Worm (Caenorhabditis elegans): ENCODE data around the gene zfp-2.

The zfp-2 gene

DNA sequence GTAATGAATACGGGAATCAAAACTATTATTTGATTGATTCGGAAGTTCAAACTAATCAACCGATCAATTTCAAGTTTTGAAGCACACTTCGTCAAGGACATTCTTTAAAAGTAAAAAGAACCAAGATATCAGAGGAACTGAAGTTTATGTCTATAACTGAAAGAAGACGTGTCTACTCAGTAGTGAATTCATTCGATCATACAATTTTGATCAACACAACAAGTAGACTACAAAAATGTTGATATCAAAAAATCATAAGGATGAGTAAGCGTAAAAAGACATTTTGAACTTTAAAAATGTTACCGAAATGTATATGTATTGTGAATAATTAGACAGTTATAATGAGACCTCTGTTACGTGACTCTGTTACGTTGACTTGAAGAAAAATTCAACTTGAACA lies 14.7 kb upstream of the zfp-2 start, which contains the start of gene sra-4:
TSS of gene sra-4 (minus strand) at position 101 of the 400 bp plus-strand sequence.
- no peak for TF ChIP-seq attf-5 (GFP tag; optimal IDR thresholded peaks at IDR 0.05)
- no peak for TF ChIP-seq F55B11.4 (tag; optimal IDR thresholded peaks at IDR 0.05; ENCODE audit: borderline replicate concordance, insufficient read depth)
- TF ChIP-seq nfyb-1 (GFP tag; IDR thresholded peaks at IDR 0.05), result no peak
- no peak for TF ChIP-seq attf-6 (GFP tag; IDR thresholded peaks at IDR 0.05)
- no peak for TF ChIP-seq Y79H2A.3 (GFP tag; conservative IDR thresholded peaks at IDR 0.05)
- TF ChIP-seq nhr-120 (GFP tag; IDR thresholded peaks at IDR 0.05), result no peak
- no peak for TF ChIP-seq lin-54 (GFP tag; optimal IDR thresholded peaks at IDR 0.05)
- TF ChIP-seq tlf-1 (GFP tag; optimal IDR thresholded peaks at IDR 0.05), result no peak
- TF ChIP-seq ets-4 (GFP tag; optimal IDR thresholded peaks at IDR 0.05), result no peak
- TF ChIP-seq unc-130 (GFP tag; optimal IDR thresholded peaks at IDR 0.05), result no peak

DNA sequence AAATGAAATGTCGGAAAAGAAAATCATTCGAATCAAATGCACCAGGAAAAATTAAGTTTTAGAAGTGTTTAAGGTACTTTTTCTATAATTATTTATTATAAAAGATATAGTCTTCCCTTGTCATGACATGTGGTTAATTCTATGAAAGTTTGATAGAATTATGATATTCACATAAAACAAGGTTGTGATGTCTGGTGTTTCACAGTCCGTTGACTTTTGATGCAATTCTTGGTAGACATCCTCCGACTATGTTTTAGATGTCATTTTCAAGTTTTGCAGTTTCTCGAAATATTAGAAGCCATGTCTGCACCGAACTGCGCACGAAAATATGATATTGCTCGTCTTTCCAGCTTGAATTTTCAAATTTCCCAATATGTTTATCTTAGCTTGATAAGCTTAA lies 13.1 kb upstream of the zfp-2 start, which contains the start of gene sra-7:
TSS of gene sra-7 (plus strand) at position 301 of the 400 bp plus-strand sequence.
- TF ChIP-seq let-526 (GFP tag; IDR thresholded peaks at IDR 0.05) (no peak), T26A5.8 (tag; optimal IDR thresholded peaks at IDR 0.05) (no peak), nfya-2 (GFP tag; IDR thresholded peaks at IDR 0.05) (no peak), madf-8 (GFP tag; conservative IDR thresholded peaks at IDR 0.05) (no peak), nfyb-1 (GFP tag; IDR thresholded peaks at IDR 0.05) (no peak), egrh-3 (GFP tag; IDR thresholded peaks at IDR 0.05) (no peak), chd-7 (tag; optimal IDR thresholded peaks at IDR 0.05) (no peak), lin-54 (GFP tag; optimal IDR thresholded peaks at IDR 0.05) (no peak), xnd-1 (tag; optimal IDR thresholded peaks at IDR 0.05) (no peak), F22D6.2 (tag; optimal IDR thresholded peaks at IDR 0.05) (no peak), fkh-3 (tag; optimal IDR thresholded peaks at IDR 0.05) (no peak), dox-1 (GFP tag; IDR thresholded peaks at IDR 0.05) (no peak), egl-44 (GFP tag; IDR thresholded peaks at IDR 0.05) (no peak), sdz-38 (tag; optimal IDR thresholded peaks at IDR 0.05) (no peak), aptf-2 (GFP tag; conservative IDR thresholded peaks at IDR 0.05) (no peak), mes-4 (tag; optimal IDR thresholded peaks at IDR 0.05) (no peak), gei-17 (GFP tag; optimal IDR thresholded peaks at IDR 0.05) (no peak), ceh-40 (GFP tag; IDR thresholded peaks at IDR 0.05) (no peak), snpc-3.4 (tag; optimal IDR thresholded peaks at IDR 0.05) (no peak), hlh-12 (tag; optimal IDR thresholded peaks at IDR 0.05) (no peak)

DNA sequence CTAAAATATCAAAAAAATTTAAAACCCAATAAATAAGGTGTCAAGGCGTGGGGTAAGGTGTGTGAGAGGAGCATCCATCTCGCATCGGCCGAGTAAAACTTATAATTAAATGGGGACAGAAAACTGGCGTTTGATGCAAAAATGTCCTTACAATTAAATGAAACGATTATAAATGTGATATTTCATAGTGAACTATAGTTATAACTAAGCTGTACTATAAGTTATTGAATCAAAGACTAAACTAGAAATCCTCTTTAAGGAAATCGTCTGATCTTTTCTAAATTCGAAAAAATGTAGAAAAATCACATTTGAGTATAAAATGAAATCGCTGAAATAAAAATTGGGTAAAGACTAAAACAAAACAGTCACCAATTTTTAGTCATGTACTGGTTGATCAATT lies 6.7 kb upstream of the zfp-2 start, which contains the start of gene sra-6:
TSS of gene sra-6 (minus strand) at position 101 of the 400 bp plus-strand sequence.
- TF ChIP-seq F37B4.10 (GFP tag; IDR thresholded peaks at IDR 0.05) (no peak), nfyb-1 (GFP tag; IDR thresholded peaks at IDR 0.05) (no peak), madf-3 (GFP tag; IDR thresholded peaks at IDR 0.05) (no peak), chd-7 (tag; optimal IDR thresholded peaks at IDR 0.05) (no peak), rec-8 (tag; optimal IDR thresholded peaks at IDR 0.05) (no peak), F10E7.11 (tag; optimal IDR thresholded peaks at IDR 0.05) (no peak), unc-130 (GFP tag; optimal IDR thresholded peaks at IDR 0.05) (no peak), nfya-1 (tag; optimal IDR thresholded peaks at IDR 0.05; ENCODE audit: borderline replicate concordance, insufficient read depth) (no peak), gei-17 (GFP tag; optimal IDR thresholded peaks at IDR 0.05) (no peak), lir-1 (GFP tag; conservative IDR thresholded peaks at IDR 0.05) (no peak), attf-5 (GFP tag; optimal IDR thresholded peaks at IDR 0.05) (no peak), F57A8.1 (GFP tag; optimal IDR thresholded peaks at IDR 0.05) (no peak), Y79H2A.3 (GFP tag; conservative IDR thresholded peaks at IDR 0.05) (no peak), let-526 (GFP tag; IDR thresholded peaks at IDR 0.05) (no peak), D2030.7 (GFP tag; IDR thresholded peaks at IDR 0.05) (no peak), B0261.1 (tag; optimal IDR thresholded peaks at IDR 0.05) (no peak), let-607 (tag; optimal IDR thresholded peaks at IDR 0.05) (no peak)
